Fruit fly (Drosophila melanogaster) Kc167 (cell line): ENCODE measurements around the gene CG32447.

Source experiments
- Myc ChIP-seq: fragments of >200 bp; optimal IDR thresholded peaks from 2 replicates; lab custom pipeline; 2017; ENCODE audit warnings: missing external identifiers
- Sin3A ChIP-seq: fragments of >200 bp; optimal IDR thresholded peaks from 2 replicates; lab custom pipeline; 2018; ENCODE audit warnings: missing external identifiers
- h ChIP-seq: fragments of >200 bp; optimal IDR thresholded peaks from 3 replicates; lab custom pipeline; 2018; ENCODE audit warnings: missing external identifiers
- insv ChIP-seq: fragments of >200 bp; optimal IDR thresholded peaks from 3 replicates; lab custom pipeline; 2018; ENCODE audit warnings: missing external identifiers
- psq ChIP-seq: fragments of >200 bp; optimal IDR thresholded peaks from 2 replicates; lab custom pipeline; 2017; ENCODE audit warnings: missing external identifiers
- ttk ChIP-seq: sonication (Bioruptor generic); optimal IDR thresholded peaks from 2 replicates; lab custom pipeline; 2017; ENCODE audit warnings: missing external identifiers

The CG32447 gene

DNA sequence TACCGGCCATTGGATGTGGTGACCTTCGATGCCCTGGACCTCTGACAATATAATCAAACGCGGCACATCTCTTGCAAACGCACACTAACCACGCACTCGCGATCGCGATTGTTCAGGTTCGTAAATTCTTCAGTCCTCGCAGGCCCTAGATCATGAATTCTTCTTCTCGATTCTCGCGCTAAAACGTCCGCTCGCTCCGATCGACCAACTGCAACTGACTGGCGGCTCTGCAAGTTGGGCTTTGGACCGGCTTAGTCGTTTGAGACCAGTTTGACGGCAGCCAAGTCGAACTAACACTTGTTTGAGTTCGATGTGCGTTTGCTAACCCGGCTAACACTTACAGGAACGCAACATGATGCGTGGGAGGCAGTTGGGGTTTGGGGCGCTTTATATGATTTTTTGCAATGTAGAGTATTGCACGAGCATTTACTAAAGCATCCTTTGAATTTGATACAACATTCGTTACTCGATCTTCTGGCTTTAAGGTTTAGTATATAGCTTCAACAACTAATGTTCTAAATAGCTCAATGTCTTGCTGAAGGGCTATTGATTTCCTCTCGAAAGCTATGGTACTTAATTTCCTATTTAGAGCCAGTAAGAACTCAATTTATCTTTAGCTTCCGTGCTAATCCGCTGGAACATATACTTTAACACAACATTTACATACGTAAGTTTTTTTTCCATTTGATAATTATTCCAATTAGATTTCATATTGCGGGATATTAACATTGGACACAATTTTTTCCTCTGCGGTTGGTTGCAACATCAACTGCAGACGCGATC lies at the start of gene CG32447:
CG32447 (minus strand) TSS at position 222 of the 783 bp plus-strand sequence.
- TF ChIP-seq h (lab: Kevin White, UChicago) (no peak), Sin3A (lab: Kevin White, UChicago) (no peak), psq (lab: Kevin White, UChicago) (no peak)

DNA sequence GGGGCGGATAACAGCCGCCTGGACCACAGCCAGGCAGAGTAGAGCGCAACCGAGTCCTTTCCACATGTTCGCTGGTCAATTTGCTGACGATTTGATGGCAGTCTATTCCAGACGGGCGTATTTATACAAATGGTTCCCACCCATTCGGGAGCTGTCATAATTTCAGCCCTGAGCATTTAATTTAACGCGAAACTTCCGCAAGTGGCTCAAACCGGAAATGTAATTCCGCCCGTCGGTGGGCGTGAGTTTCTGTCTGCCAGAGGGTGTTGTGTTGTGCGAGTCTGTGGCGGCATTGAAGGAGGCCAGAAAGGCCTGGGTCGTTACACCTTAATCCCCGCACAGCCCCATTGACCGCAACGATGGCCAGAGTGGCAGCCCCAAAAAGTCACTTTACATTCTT lies 38.0 kb upstream of the CG32447 start, which contains the start of gene CG14565:
CG14565 (minus strand) TSS at position 101 of the 400 bp plus-strand sequence.
- TF ChIP-seq Myc (lab: Kevin White, UChicago) (no peak), Sin3A (lab: Kevin White, UChicago) (no peak), ttk (lab: Kevin White, UChicago) (no peak), psq (lab: Kevin White, UChicago) (no peak), h (lab: Kevin White, UChicago) (no peak), insv (lab: Kevin White, UChicago) (no peak)

DNA sequence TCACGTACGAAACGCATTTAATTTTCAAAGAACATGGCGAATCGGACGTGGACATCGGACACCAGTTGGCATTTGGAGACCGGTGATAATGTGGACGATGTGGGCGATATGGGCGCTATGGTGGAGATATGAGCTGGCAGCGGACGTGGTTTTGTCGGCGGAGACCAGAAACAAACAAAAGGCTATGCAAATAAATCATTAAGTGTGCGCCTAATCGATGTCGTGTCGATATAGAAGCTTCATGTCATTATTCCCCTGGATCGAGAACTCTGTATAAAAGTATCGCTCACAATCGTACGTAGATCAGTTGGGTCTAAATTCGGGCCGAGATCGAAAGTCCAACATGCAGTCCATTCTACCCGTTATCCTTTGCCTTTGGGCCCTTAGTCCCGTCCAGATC lies 35.1 kb upstream of the CG32447 start, which contains the start of gene CG14572:
CG14572 (plus strand) TSS at position 301 of the 400 bp plus-strand sequence.
- TF ChIP-seq h (lab: Kevin White, UChicago) (no peak), Sin3A (lab: Kevin White, UChicago) (no peak), ttk (lab: Kevin White, UChicago) (no peak), psq (lab: Kevin White, UChicago) (no peak), Myc (lab: Kevin White, UChicago) (no peak), insv (lab: Kevin White, UChicago) (no peak)

DNA sequence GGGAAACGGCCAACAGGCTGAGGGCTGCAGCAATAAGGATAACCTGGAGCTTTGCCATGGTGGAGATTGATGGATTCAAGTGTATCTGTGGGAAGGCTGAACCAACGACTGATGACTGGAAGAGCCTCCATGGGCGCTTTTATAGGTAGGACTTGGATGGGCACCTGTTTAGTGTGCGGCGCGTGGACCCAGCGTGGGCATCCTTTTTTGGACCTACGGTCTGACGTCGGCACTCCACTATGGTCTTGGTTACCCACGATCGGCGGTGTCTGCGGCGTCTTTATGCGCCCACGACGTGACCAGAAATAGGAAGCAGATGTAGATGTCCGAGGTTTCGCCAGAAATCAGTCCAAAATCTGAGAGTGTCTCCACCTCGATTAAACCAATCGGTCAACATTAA lies 34.0 kb upstream of the CG32447 start, which contains the start of gene CG14566:
CG14566 (minus strand) TSS at position 101 of the 400 bp plus-strand sequence.
- TF ChIP-seq h (lab: Kevin White, UChicago) (no peak), psq (lab: Kevin White, UChicago) (no peak), ttk (lab: Kevin White, UChicago) (no peak), Myc (lab: Kevin White, UChicago) (no peak), Sin3A (lab: Kevin White, UChicago) (no peak), insv (lab: Kevin White, UChicago) (no peak)

DNA sequence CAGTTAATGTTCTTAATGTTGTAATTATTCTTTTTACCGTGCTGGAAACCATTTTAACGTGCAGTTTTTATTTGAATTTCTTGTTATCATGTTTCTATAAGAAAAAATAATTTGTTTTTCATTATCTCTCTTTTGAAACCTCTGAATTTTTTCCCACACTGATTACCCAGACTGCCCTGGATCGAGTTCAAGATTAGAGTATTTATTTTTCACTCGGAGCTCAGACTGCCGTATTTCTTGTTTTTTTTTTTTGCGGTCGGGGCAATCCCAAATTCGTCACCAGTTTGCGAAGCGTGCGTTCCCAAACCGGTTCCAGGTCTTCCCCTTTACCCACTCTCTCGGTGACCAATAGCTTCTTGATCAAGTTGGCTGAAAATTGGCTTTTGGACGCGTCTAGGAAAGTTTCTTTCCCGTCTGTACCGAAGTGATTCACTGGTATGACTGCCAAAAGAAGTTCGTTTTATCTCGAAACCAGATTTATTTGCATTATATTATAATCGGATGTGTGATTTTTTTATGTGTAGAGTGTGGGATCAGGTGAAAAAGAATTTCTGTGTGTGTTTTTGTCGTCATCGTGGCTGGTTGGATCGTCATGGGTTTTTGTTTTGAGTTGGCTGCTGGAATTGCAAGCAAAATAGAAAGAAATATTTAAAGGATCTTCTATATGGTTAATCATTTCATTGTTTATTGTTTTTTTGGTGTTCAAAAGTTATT lies 33.0 kb upstream of the CG32447 start:
- TF ChIP-seq h (lab: Kevin White, UChicago) = no peak
- no peak for TF ChIP-seq Sin3A (lab: Kevin White, UChicago)
- no peak for TF ChIP-seq insv (lab: Kevin White, UChicago)
- no peak for TF ChIP-seq Myc (lab: Kevin White, UChicago)
- TF ChIP-seq ttk (lab: Kevin White, UChicago) = no peak
- no peak for TF ChIP-seq psq (lab: Kevin White, UChicago)

DNA sequence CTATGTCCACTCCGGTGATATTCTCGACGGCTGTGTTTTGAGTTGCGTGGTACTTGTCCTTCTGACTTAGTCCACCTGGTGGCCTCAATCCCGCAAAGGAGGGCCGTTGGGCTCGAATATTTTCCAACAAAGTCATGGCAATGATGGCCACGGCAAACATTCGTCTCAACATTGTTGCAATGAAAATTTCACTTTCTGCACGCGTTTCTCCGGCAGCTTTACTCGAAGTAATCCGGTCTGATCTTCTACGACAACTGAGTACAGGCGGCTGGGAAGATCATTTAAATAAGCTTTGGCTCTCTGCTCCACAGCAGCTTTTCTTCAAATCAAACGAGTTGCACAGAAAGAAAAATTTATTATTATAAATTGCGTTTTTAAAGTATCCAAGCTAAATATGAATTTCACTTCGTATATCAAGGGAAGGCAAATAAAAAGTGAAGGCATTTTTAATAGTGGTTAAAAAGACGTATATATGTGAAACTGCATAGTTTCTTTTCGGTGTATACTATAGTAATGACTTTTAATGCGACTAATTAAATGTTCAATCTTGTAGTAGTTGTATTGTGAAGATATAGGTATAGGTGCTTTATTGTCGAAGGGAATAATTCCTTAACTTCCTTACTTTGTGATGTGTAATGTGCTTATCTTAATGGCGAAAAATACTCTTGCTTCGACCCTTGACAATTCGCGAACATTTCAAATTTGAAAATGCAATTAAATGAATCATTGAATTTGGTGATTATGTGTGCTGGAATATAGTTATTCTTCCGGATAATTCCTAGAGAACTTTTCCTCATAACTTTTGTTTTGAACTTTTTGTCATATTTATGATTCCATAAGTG lies 32.2 kb upstream of the CG32447 start, which contains the start of gene CG14567:
CG14567 (minus strand) TSS at position 256 of the 842 bp plus-strand sequence.
- TF ChIP-seq ttk (lab: Kevin White, UChicago) (no peak), psq (lab: Kevin White, UChicago) (no peak), Myc (lab: Kevin White, UChicago) (no peak), insv (lab: Kevin White, UChicago) (no peak), h (lab: Kevin White, UChicago) (no peak), Sin3A (lab: Kevin White, UChicago) (no peak)

DNA sequence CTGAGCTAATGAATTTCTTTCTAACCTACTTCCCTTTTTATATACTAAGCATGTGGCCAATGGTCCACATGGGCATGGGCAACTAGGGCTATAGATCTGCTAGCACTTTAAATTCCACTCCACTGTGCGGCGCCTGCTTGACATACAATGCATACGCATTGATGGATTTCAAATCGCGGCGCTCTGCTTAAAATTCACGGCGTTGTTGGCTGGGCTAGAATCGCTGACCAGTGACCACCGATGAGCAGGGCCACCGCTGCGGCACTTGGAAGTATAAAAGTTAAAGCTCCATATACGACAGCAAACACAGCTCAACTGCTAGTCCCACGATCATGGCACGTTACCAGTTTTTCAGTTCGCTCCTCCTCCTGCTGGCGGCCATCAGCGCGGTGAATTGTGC lies 27.6 kb upstream of the CG32447 start, which contains the start of gene CG14573:
CG14573 (plus strand) TSS at position 301 of the 400 bp plus-strand sequence.
- TF ChIP-seq Myc (lab: Kevin White, UChicago) (no peak), psq (lab: Kevin White, UChicago) (no peak), ttk (lab: Kevin White, UChicago) (no peak), h (lab: Kevin White, UChicago) (no peak), insv (lab: Kevin White, UChicago) (no peak), Sin3A (lab: Kevin White, UChicago) (no peak)

DNA sequence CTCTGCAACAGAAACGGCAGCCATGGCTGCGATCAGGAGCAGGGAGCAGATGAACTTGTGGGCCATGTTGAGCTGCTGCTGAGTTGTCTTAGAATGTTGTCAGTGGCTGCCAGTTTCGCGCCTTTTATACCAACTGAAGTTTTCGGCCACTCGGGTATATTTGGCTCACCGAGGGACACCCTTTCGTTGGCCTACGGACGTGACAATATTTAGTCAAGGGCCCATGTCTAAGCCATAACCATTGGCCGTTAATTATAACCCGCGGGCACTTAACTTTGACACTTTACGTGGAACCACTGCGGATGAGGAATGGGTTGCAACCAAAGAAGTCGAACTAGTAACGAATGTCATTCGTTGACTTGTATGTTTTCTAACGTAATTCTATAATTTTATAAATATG lies 27.2 kb upstream of the CG32447 start, which contains the start of gene CG14568:
CG14568 (minus strand) TSS at position 101 of the 400 bp plus-strand sequence.
- no peak for TF ChIP-seq insv (lab: Kevin White, UChicago)
- TF ChIP-seq ttk (lab: Kevin White, UChicago) = no peak
- no peak for TF ChIP-seq h (lab: Kevin White, UChicago)
- no peak for TF ChIP-seq psq (lab: Kevin White, UChicago)
- no peak for TF ChIP-seq Sin3A (lab: Kevin White, UChicago)
- no peak for TF ChIP-seq Myc (lab: Kevin White, UChicago)

DNA sequence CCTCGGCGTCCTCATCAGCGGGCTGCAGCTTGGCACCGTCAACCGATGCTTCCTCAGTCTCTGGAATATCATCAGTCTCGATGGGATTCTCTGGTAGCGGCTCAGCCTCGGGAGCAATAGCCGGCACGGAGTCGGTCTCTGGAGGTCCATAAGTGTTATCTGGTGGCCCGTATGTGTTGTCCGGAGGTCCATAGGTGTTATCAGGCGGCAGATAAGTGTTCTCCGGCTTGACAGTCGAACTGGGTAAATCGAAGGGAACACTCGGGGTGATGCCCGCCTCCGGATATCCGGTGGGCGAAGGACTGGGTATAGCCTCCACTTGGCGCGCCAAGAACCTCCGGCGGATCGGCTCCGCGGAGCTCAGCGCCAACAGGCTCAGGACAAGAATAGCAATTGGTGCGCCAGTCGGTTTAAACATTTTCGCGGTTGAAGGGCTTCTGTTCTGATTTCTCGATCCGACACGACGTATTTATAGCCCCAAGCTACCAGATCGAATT lies 25.0 kb upstream of the CG32447 start, which contains the start of gene CG14569:
CG14569 (minus strand) TSS at position 447 of the 497 bp plus-strand sequence.
- TF ChIP-seq Sin3A (lab: Kevin White, UChicago) (no peak), psq (lab: Kevin White, UChicago) (no peak), Myc (lab: Kevin White, UChicago) (no peak), insv (lab: Kevin White, UChicago) (no peak), ttk (lab: Kevin White, UChicago) (no peak), h (lab: Kevin White, UChicago) (no peak)

DNA sequence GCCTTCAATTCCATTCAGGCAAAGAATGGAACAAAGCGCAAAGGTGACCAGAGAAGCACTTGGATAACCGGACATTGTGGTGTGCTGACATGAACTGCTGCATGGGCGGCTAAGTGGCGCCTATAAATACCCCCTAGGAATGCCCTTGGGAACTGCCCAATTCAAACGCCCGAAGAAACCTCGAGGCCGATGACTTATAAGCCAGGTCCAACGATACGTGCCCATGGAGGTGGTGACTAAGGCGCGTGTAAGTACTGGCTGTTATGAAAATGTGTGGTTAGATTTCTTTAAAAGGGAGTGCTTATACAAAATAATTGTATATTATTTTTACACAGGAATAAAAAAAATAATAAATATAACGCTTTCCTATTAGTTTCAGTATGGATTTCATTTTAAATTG lies 24.2 kb upstream of the CG32447 start, which contains the start of gene CG14570:
CG14570 (minus strand) TSS at position 101 of the 400 bp plus-strand sequence.
- TF ChIP-seq Myc (lab: Kevin White, UChicago) (no peak), psq (lab: Kevin White, UChicago) (no peak), insv (lab: Kevin White, UChicago) (no peak), ttk (lab: Kevin White, UChicago) (no peak), h (lab: Kevin White, UChicago) (no peak), Sin3A (lab: Kevin White, UChicago) (no peak)
